Fruit fly (Drosophila melanogaster): ENCODE data around the gene CG32795.
A peak's percentile ranks its signal among the peaks of the same experiment; 100 is the strongest.

Gene CG32795

dm6 chrX:2749693-2750092, 40.7 kb downstream of the CG32795 start (continued):
- TF ChIP-seq Lim3 (GFP tag; IDR thresholded peaks at IDR 0.05) (no peak), gem (tag; optimal IDR thresholded peaks at IDR 0.05) (peak; percentile 21), p53 (GFP tag; optimal IDR thresholded peaks at IDR 0.05) (no peak), psq (GFP tag; optimal IDR thresholded peaks at IDR 0.05) (no peak), CG17568 (GFP tag; optimal IDR thresholded peaks at IDR 0.05) (no peak), CG3726 (GFP tag; IDR thresholded peaks at IDR 0.05) (no peak), CG11398 (GFP tag; optimal IDR thresholded peaks at IDR 0.05) (no peak), Dip2 (GFP tag; IDR thresholded peaks at IDR 0.05) (no peak), CG6683 (GFP tag; optimal IDR thresholded peaks at IDR 0.05) (no peak), sisA (GFP tag; IDR thresholded peaks at IDR 0.05) (peak; percentile 28), Scr (GFP tag; IDR thresholded peaks at IDR 0.05; ENCODE audit: partially characterized antibody) (no peak), CG18599 (GFP tag; optimal IDR thresholded peaks at IDR 0.05) (peak; percentile 52), pan (optimal IDR thresholded peaks at IDR 0.05) (no peak), pan (GFP tag; optimal IDR thresholded peaks at IDR 0.05 in 1 of 2, IDR thresholded peaks at IDR 0.05 in 1 of 2) (peak in 1 of 2 experiments; percentile 37), cad (GFP tag; optimal IDR thresholded peaks at IDR 0.05) (no peak), Fer2 (tag; optimal IDR thresholded peaks at IDR 0.05) (no peak), Opbp (GFP tag; IDR thresholded peaks at IDR 0.05; ENCODE audit: partially characterized antibody) (no peak), CG6813 (GFP tag; optimal IDR thresholded peaks at IDR 0.05) (no peak), vvl (GFP tag; IDR thresholded peaks at IDR 0.05) (no peak), slp2 (GFP tag; optimal IDR thresholded peaks at IDR 0.05) (no peak), bab2 (GFP tag; optimal IDR thresholded peaks at IDR 0.05) (no peak), CG34376 (GFP tag; optimal IDR thresholded peaks at IDR 0.05) (no peak), dmrt99B (tag; optimal IDR thresholded peaks at IDR 0.05) (peak; percentile 23), pita (GFP tag; optimal IDR thresholded peaks at IDR 0.05) (no peak), lilli (GFP tag; optimal IDR thresholded peaks at IDR 0.05) (peak; percentile 5), ATbp (GFP tag; optimal IDR thresholded peaks at IDR 0.05) (no peak), row (GFP tag; IDR thresholded peaks at IDR 0.05) (peak; percentile 49), E2f2 (GFP tag; IDR thresholded peaks at IDR 0.05) (no peak), Med (GFP tag) (peak; percentile 63), CG9876 (GFP tag; optimal IDR thresholded peaks at IDR 0.05) (no peak), CG1602 (GFP tag; optimal IDR thresholded peaks at IDR 0.05) (no peak), CG7556 (GFP tag; optimal IDR thresholded peaks at IDR 0.05) (no peak), br (optimal IDR thresholded peaks at IDR 0.05) (no peak), lmd (GFP tag; IDR thresholded peaks at IDR 0.05) (peak; percentile 27; the same call in 1 of the 2 replicates), Dref (GFP tag; IDR thresholded peaks at IDR 0.05) (no peak), emc (GFP tag; optimal IDR thresholded peaks at IDR 0.05) (no peak), Nf-YC (tag; optimal IDR thresholded peaks at IDR 0.05) (no peak), tgo (GFP tag; IDR thresholded peaks at IDR 0.05) (no peak), CG15601 (tag; optimal IDR thresholded peaks at IDR 0.05) (no peak), Xrp1 (GFP tag; IDR thresholded peaks at IDR 0.05) (no peak), Fer1 (GFP tag; optimal IDR thresholded peaks at IDR 0.05) (no peak), wek (GFP tag; optimal IDR thresholded peaks at IDR 0.05) (no peak), usp (GFP tag; optimal IDR thresholded peaks at IDR 0.05) (no peak), CG1647 (GFP tag; optimal IDR thresholded peaks at IDR 0.05) (no peak), CG15696 (tag; optimal IDR thresholded peaks at IDR 0.05) (no peak), sna (GFP tag; IDR thresholded peaks at IDR 0.05; ENCODE audit: partially characterized antibody) (no peak), Chrac-16 (GFP tag; optimal IDR thresholded peaks at IDR 0.05) (no peak), CG32532 (GFP tag; IDR thresholded peaks at IDR 0.05) (peak; percentile 21; the same call in 1 of the 2 replicates), CG14441 (GFP tag; IDR thresholded peaks at IDR 0.05) (0 out of 2 replicates have a peak, but pooled peaks have one; percentile 20), dmrt11E (tag; optimal IDR thresholded peaks at IDR 0.05) (no peak), prd (optimal IDR thresholded peaks at IDR 0.05) (no peak), prd (GFP tag; IDR thresholded peaks at IDR 0.05) (0 out of 3 replicates have a peak, but pooled peaks have one; percentile 20), CG7839 (tag; optimal IDR thresholded peaks at IDR 0.05) (peak; percentile 19)

Data from whole organism, embryonic.